Fruit fly (Drosophila melanogaster): ENCODE data around the gene spn-D.
A peak's percentile ranks its signal among the peaks of the same experiment; 100 is the strongest.

spn-D gene

dm6 chr3R:27137914-27138323 lies 27.6 kb upstream of the spn-D start:
- TF ChIP-seq CG7101 (tag; optimal IDR thresholded peaks at IDR 0.05) (no peak), kay (GFP tag; ENCODE audit: borderline replicate concordance) (no peak), toe (GFP tag; optimal IDR thresholded peaks at IDR 0.05) (no peak), CG33017 (tag; optimal IDR thresholded peaks at IDR 0.05) (no peak), tj (GFP tag; optimal IDR thresholded peaks at IDR 0.05) (no peak), pad (GFP tag; optimal IDR thresholded peaks at IDR 0.05) (no peak), CG12768 (GFP tag; optimal IDR thresholded peaks at IDR 0.05) (no peak), CG1620 (GFP tag; optimal IDR thresholded peaks at IDR 0.05) (no peak), CG11617 (GFP tag; optimal IDR thresholded peaks at IDR 0.05) (no peak), CG14711 (tag; optimal IDR thresholded peaks at IDR 0.05) (no peak), CG7045 (GFP tag; optimal IDR thresholded peaks at IDR 0.05) (no peak)

- TF ChIP-seq CG12768 (GFP tag; optimal IDR thresholded peaks at IDR 0.05) (no peak), kay (GFP tag; ENCODE audit: borderline replicate concordance) (no peak), CG11617 (GFP tag; optimal IDR thresholded peaks at IDR 0.05) (no peak), CG1620 (GFP tag; optimal IDR thresholded peaks at IDR 0.05) (no peak), ovo (GFP tag; optimal IDR thresholded peaks at IDR 0.05) (no peak), tj (GFP tag; optimal IDR thresholded peaks at IDR 0.05) (peak; percentile 95)
These were observed 26.8 kb upstream of the spn-D start for dm6 chr3R:27138700-27139099.

- TF ChIP-seq pad (GFP tag; optimal IDR thresholded peaks at IDR 0.05) (no peak), CG14711 (tag; optimal IDR thresholded peaks at IDR 0.05) (peak; percentile 56), cnc (optimal IDR thresholded peaks at IDR 0.05) (no peak), kay (GFP tag; ENCODE audit: borderline replicate concordance) (peak; percentile 38)
These were observed 25.6 kb upstream of the spn-D start for dm6 chr3R:27139963-27140362.

dm6 chr3R:27148812-27149769 lies 16.4 kb upstream of the spn-D start:
- TF ChIP-seq CG7045 (GFP tag; optimal IDR thresholded peaks at IDR 0.05) (peak; percentile 40), cic (GFP tag; optimal IDR thresholded peaks at IDR 0.05) (peak; percentile 51), CG11617 (GFP tag; optimal IDR thresholded peaks at IDR 0.05) (no peak), CG7101 (tag; optimal IDR thresholded peaks at IDR 0.05) (peak; percentile 12)

dm6 chr3R:27149884-27150676 lies 15.4 kb upstream of the spn-D start:
- peak; percentile 80 for TF ChIP-seq cic (GFP tag; optimal IDR thresholded peaks at IDR 0.05)
- peak; percentile 4 for TF ChIP-seq pad (GFP tag; optimal IDR thresholded peaks at IDR 0.05)
- peak; percentile 3 for TF ChIP-seq Crg-1 (GFP tag; optimal IDR thresholded peaks at IDR 0.05)
- no peak for TF ChIP-seq CG14711 (tag; optimal IDR thresholded peaks at IDR 0.05)
- TF ChIP-seq Mnt (GFP tag; optimal IDR thresholded peaks at IDR 0.05), result peak; percentile 55
- no peak for TF ChIP-seq Hr96 (GFP tag; optimal IDR thresholded peaks at IDR 0.05)
- peak; percentile 15 for TF ChIP-seq CG11617 (GFP tag; optimal IDR thresholded peaks at IDR 0.05)
- TF ChIP-seq tj (GFP tag; optimal IDR thresholded peaks at IDR 0.05), result peak; percentile 97
- peak; percentile 48 for TF ChIP-seq CG12768 (GFP tag; optimal IDR thresholded peaks at IDR 0.05)
- TF ChIP-seq bab1 (GFP tag; optimal IDR thresholded peaks at IDR 0.05), result peak; percentile 8
- TF ChIP-seq cnc (optimal IDR thresholded peaks at IDR 0.05), result no peak
- peak; percentile 11 for TF ChIP-seq CG33017 (tag; optimal IDR thresholded peaks at IDR 0.05)
- TF ChIP-seq toe (GFP tag; optimal IDR thresholded peaks at IDR 0.05), result no peak
- TF ChIP-seq kay (GFP tag; ENCODE audit: borderline replicate concordance), result peak; percentile 92

dm6 chr3R:27150685-27151515 lies 14.6 kb upstream of the spn-D start, which contains the start of gene CG6051:
Gene CG6051, minus strand, starts transcription at chr3R:27151069.
- no peak for TF ChIP-seq kay (GFP tag; ENCODE audit: borderline replicate concordance)
- no peak for TF ChIP-seq cnc (optimal IDR thresholded peaks at IDR 0.05)
- no peak for TF ChIP-seq ovo (GFP tag; optimal IDR thresholded peaks at IDR 0.05)
- TF ChIP-seq CG11617 (GFP tag; optimal IDR thresholded peaks at IDR 0.05), result peak; percentile 26
- TF ChIP-seq toe (GFP tag; optimal IDR thresholded peaks at IDR 0.05), result peak; percentile 51
- TF ChIP-seq CG7045 (GFP tag; optimal IDR thresholded peaks at IDR 0.05), result peak; percentile 17
- TF ChIP-seq CG7101 (tag; optimal IDR thresholded peaks at IDR 0.05), result no peak
- peak; percentile 39 for TF ChIP-seq CG1620 (GFP tag; optimal IDR thresholded peaks at IDR 0.05)
- peak; percentile 76 for TF ChIP-seq Mnt (GFP tag; optimal IDR thresholded peaks at IDR 0.05)
- TF ChIP-seq CG5204 (GFP tag; optimal IDR thresholded peaks at IDR 0.05), result no peak
- TF ChIP-seq CG33017 (tag; optimal IDR thresholded peaks at IDR 0.05), result peak; percentile 1
- TF ChIP-seq bab1 (GFP tag; optimal IDR thresholded peaks at IDR 0.05), result peak; percentile 62
- no peak for TF ChIP-seq cic (GFP tag; optimal IDR thresholded peaks at IDR 0.05)
- no peak for TF ChIP-seq CG14711 (tag; optimal IDR thresholded peaks at IDR 0.05)
- TF ChIP-seq Clk (GFP tag; optimal IDR thresholded peaks at IDR 0.05), result peak; percentile 26
- no peak for TF ChIP-seq pad (GFP tag; optimal IDR thresholded peaks at IDR 0.05)
- peak; percentile 39 for TF ChIP-seq Hr96 (GFP tag; optimal IDR thresholded peaks at IDR 0.05)
- peak; percentile 0 for TF ChIP-seq CG12768 (GFP tag; optimal IDR thresholded peaks at IDR 0.05)
- TF ChIP-seq tj (GFP tag; optimal IDR thresholded peaks at IDR 0.05), result peak; percentile 43
- no peak for TF ChIP-seq Crg-1 (GFP tag; optimal IDR thresholded peaks at IDR 0.05)
